Worm (Caenorhabditis elegans) whole organism, L3 larva: ENCODE data around the gene lin-7.
A peak's percentile ranks its signal among the peaks of the same experiment; 100 is the strongest.

ENCODE experiments used
- ama-1 ChIP-seq: fragments of 150-350 bp; optimal IDR thresholded peaks from 2 replicates; lab custom pipeline; 2018
- ceh-82 ChIP-seq: fragments of 150-350 bp; optimal IDR thresholded peaks from 2 replicates; lab custom pipeline; 2014; ENCODE audit warnings: missing biosample characterization, missing genetic modification characterization
- egl-5 ChIP-seq: fragments of 150-350 bp; optimal IDR thresholded peaks from 2 replicates; lab custom pipeline; 2017; ENCODE audit warnings: missing biosample characterization, missing genetic modification reagents, missing genetic modification characterization, inconsistent platforms
- elt-1 ChIP-seq: fragments of 150-350 bp; optimal IDR thresholded peaks from 2 replicates; lab custom pipeline; 2014; ENCODE audit warnings: missing biosample characterization, missing genetic modification characterization
- eor-1 ChIP-seq, 2 experiments: fragments of 150-350 bp; optimal IDR thresholded peaks; 2 replicates each; lab custom pipeline; 2014 to 2018; ENCODE audit warnings: missing biosample characterization in 2 of 2, missing genetic modification characterization in 2 of 2
- fkh-10 ChIP-seq: sonication (generic microtip); optimal IDR thresholded peaks from 2 replicates; lab custom pipeline; 2017; ENCODE audit warnings: missing biosample characterization, missing genetic modification reagents, missing genetic modification characterization
- fos-1 ChIP-seq: fragments of 150-350 bp; optimal IDR thresholded peaks from 2 replicates; lab custom pipeline; 2014; ENCODE audit warnings: missing biosample characterization, missing genetic modification characterization
- lin-39 ChIP-seq: fragments of 150-350 bp; optimal IDR thresholded peaks from 2 replicates; lab custom pipeline; 2018; ENCODE audit warnings: missing biosample characterization, missing genetic modification reagents, missing genetic modification characterization
- nhr-77 ChIP-seq: fragments of 150-350 bp; optimal IDR thresholded peaks from 2 replicates; lab custom pipeline; 2014; ENCODE audit warnings: missing biosample characterization, missing genetic modification characterization
- snpc-4 ChIP-seq: fragments of 150-350 bp; optimal IDR thresholded peaks from 2 replicates; lab custom pipeline; 2014; ENCODE audit warnings: missing biosample characterization, missing genetic modification characterization
- tbx-2 ChIP-seq: sonication (generic microtip); optimal IDR thresholded peaks from 2 replicates; lab custom pipeline; 2016; ENCODE audit warnings: mild to moderate bottlenecking, missing genetic modification characterization, missing compliant biosample characterization
- ztf-11 ChIP-seq: fragments of 150-350 bp; optimal IDR thresholded peaks from 2 replicates; lab custom pipeline; 2014; ENCODE audit warnings: missing biosample characterization, missing genetic modification characterization

The lin-7 gene

DNA sequence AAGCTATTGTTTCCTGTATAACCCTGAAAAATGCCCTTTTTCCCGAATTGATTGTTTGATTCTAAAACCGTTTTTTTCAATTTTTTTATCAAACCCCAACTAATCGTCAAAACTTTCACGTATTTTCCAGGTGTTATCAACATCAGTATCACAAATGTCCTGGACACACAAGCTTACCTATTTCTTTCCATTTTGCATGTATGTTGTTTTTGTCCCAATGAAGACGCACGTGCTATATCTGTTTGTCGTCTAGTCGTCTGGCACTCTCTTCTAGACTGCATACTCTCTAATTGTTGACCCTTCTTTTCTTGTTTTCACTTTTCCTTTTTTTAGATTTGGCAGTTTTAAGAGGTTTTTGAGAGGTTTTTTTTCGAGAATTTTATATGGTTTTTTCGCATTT is 52.9 kb downstream of the lin-7 start (continued):
- TF ChIP-seq nhr-77 (tag; lab: Kevin White, UChicago) (no peak), ceh-82 (tag; lab: Kevin White, UChicago) (no peak), lin-39 (tag; lab: Kevin White, UChicago) (no peak), fkh-10 (GFP tag; lab: Kevin White, UChicago) (no peak), ama-1 (lab: Kevin White, UChicago) (no peak), ztf-11 (no peak), egl-5 (tag; lab: Kevin White, UChicago) (peak; percentile 24), elt-1 (no peak), fos-1 (tag; lab: Kevin White, UChicago) (no peak), tbx-2 (no peak), snpc-4 (tag; lab: Kevin White, UChicago) (peak; percentile 42), eor-1 (tag; optimal IDR thresholded peaks at IDR 0.05; lab: Kevin White, UChicago) (no peak)
